Worm (Caenorhabditis elegans) whole organism, early embryonic: Measurements from ENCODE around the gene hif-1.

Experiments used
- B0310.2 ChIP-seq: sonication (generic microtip); optimal IDR thresholded peaks from 2 replicates; lab custom pipeline; 2016; ENCODE audit warnings: mild to moderate bottlenecking, missing genetic modification characterization, missing compliant biosample characterization
- F13C5.2 ChIP-seq: sonication (generic microtip); optimal IDR thresholded peaks from 2 replicates; lab custom pipeline; 2017; ENCODE audit warnings: mild to moderate bottlenecking, missing genetic modification characterization, inconsistent platforms, missing compliant biosample characterization
- aly-1 ChIP-seq: sonication (generic microtip); optimal IDR thresholded peaks from 2 replicates; lab custom pipeline; 2016; ENCODE audit warnings: missing genetic modification characterization, missing compliant biosample characterization
- ama-1 ChIP-seq: fragments of 150-350 bp; optimal IDR thresholded peaks from 2 replicates; lab custom pipeline; 2014
- ceh-13 ChIP-seq: fragments of 200-800 bp; sonication (Bioruptor generic); optimal IDR thresholded peaks from 2 replicates; lab custom pipeline; 2018; ENCODE audit warnings: mild to moderate bottlenecking, missing genetic modification characterization, missing compliant biosample characterization
- ceh-36 ChIP-seq: sonication (generic microtip); optimal IDR thresholded peaks from 2 replicates; lab custom pipeline; 2016; ENCODE audit warnings: missing genetic modification characterization, inconsistent platforms, missing compliant biosample characterization
- ets-7 ChIP-seq: sonication (generic microtip); optimal IDR thresholded peaks from 2 replicates; lab custom pipeline; 2016; ENCODE audit warnings: missing genotype, missing genetic modification characterization, missing compliant biosample characterization
- flt-1 ChIP-seq: fragments of 200-800 bp; sonication (Bioruptor generic); IDR thresholded peaks from 2 replicates; pipeline ENCODE4 v1.3.6; 2022; ENCODE audit warnings: missing genetic modification characterization, missing compliant biosample characterization
- hmbx-1 ChIP-seq: sonication (generic microtip); optimal IDR thresholded peaks from 2 replicates; lab custom pipeline; 2016; ENCODE audit warnings: mild to moderate bottlenecking, missing genetic modification characterization, missing compliant biosample characterization
- hmg-4 ChIP-seq: fragments of 200-800 bp; sonication (Bioruptor generic); optimal IDR thresholded peaks from 2 replicates; lab custom pipeline; 2018; ENCODE audit warnings: mild to moderate bottlenecking, missing genetic modification characterization, missing compliant biosample characterization
- hnd-1 ChIP-seq: sonication (generic microtip); optimal IDR thresholded peaks from 2 replicates; lab custom pipeline; 2016; ENCODE audit warnings: missing genetic modification characterization, missing compliant biosample characterization
- pes-1 ChIP-seq: fragments of 200-800 bp; sonication (Bioruptor generic); IDR thresholded peaks from 2 replicates; pipeline ENCODE4 v1.3.6; 2022; ENCODE audit warnings: missing genetic modification reagents, missing genetic modification characterization, missing compliant biosample characterization
- scrt-1 ChIP-seq: fragments of 200-800 bp; sonication (Bioruptor generic); IDR thresholded peaks from 2 replicates; pipeline ENCODE4 v1.3.6; 2022; ENCODE audit warnings: missing genetic modification characterization, missing compliant biosample characterization
- sea-1 ChIP-seq: fragments of 200-800 bp; sonication (Bioruptor generic); conservative IDR thresholded peaks from 2 replicates; pipeline ENCODE4 v1.3.6; 2022; ENCODE audit warnings: missing genetic modification characterization, missing compliant biosample characterization
- tbx-11 ChIP-seq: fragments of 200-800 bp; sonication (Bioruptor generic); IDR thresholded peaks from 2 replicates; pipeline ENCODE4 v1.3.6; 2022; ENCODE audit warnings: missing genetic modification characterization, missing compliant biosample characterization
- tbx-37 ChIP-seq: fragments of 200-800 bp; sonication (Bioruptor generic); conservative IDR thresholded peaks from 2 replicates; pipeline ENCODE4 v1.3.6; 2022; ENCODE audit warnings: missing genetic modification reagents, missing genetic modification characterization, missing compliant biosample characterization
- tra-4 ChIP-seq: sonication (generic microtip); optimal IDR thresholded peaks from 2 replicates; lab custom pipeline; 2017; ENCODE audit warnings: missing genetic modification characterization, missing compliant biosample characterization

The hif-1 gene

DNA sequence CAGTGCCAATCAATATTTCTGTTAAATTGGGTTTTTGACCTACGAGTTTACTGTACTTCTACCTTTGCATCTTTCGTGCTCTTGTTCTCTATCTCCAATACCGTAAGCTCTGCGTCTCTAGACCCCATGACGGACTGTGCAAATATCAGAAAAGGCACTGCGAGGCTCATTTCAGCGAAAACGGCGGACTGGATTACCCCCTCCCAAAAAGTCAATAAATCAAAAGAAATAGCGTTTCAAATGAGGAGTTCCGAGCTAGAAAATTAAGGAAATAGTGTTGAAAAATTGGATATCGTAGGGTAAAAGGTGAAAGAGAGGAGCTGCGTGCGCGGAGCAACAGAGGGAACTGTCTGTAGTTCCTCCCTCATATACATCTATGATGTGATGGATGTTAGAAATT lies 18.4 kb upstream of the hif-1 start:
- TF ChIP-seq F13C5.2 (tag; lab: Kevin White, UChicago) = no peak
- no peak for TF ChIP-seq tra-4 (tag; lab: Kevin White, UChicago)
- no peak for TF ChIP-seq flt-1 (GFP tag; lab: Robert Waterston, UW)
- no peak for TF ChIP-seq ceh-36 (tag; lab: Kevin White, UChicago)
- TF ChIP-seq ama-1 (lab: Kevin White, UChicago) = no peak
- no peak for TF ChIP-seq B0310.2
- no peak for TF ChIP-seq hnd-1 (tag; lab: Kevin White, UChicago)
- no peak for TF ChIP-seq tbx-37 (GFP tag; lab: Robert Waterston, UW)
- no peak for TF ChIP-seq ets-7 (tag; lab: Kevin White, UChicago)

DNA sequence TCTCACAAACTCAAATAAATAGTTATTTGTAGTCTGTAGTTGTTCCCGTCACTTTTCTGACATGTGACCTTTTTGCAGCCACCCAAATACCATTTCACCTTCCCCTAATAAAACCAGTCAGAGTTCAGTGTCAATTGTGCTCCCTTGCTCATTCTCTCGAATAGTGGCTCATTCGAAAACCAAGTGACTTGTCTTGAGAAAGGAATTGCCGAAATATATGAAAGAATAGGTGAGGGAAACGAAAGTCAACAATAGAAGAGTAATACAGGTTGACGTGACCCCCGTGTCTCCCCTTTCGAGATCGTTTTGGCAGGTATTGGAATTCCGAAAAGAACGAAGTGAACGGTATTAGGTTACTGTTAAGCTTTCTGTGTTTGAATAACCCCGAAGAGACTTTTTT lies 17.0 kb upstream of the hif-1 start:
- TF ChIP-seq F13C5.2 (tag; lab: Kevin White, UChicago) = no peak
- no peak for TF ChIP-seq flt-1 (GFP tag; lab: Robert Waterston, UW)
- TF ChIP-seq tbx-37 (GFP tag; lab: Robert Waterston, UW) = no peak
- TF ChIP-seq hnd-1 (tag; lab: Kevin White, UChicago) = no peak
- no peak for TF ChIP-seq scrt-1 (GFP tag; lab: Robert Waterston, UW)
- TF ChIP-seq B0310.2 = no peak
- no peak for TF ChIP-seq tbx-11 (GFP tag; lab: Robert Waterston, UW)
- no peak for TF ChIP-seq pes-1 (GFP tag; lab: Robert Waterston, UW)
- TF ChIP-seq sea-1 (GFP tag; lab: Robert Waterston, UW) = no peak
- no peak for TF ChIP-seq ceh-36 (tag; lab: Kevin White, UChicago)
- no peak for TF ChIP-seq ceh-13 (GFP tag; lab: Kevin White, UChicago)
- no peak for TF ChIP-seq hmbx-1 (tag; lab: Kevin White, UChicago)

DNA sequence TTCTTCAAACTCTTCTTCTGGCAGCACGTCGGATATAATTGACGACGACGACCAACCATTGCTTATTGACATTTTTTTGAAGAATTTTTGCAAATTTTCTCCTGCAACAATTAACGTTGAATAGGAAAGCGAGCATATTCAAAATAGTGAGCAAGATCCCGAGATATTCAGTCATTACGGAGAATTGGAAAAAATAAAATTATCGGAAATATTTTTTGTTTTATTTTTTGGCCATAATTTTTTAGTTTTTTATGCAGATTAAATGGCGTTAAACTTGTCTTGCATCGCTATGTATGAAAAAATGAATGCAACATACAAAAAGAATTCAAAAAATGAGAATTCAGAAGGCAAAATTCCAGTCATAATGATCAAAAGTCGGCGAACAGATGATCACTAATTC lies 10.1 kb upstream of the hif-1 start, which contains the start of gene elp-1:
Gene elp-1 (minus strand): TSS at position 101 of the 400 bp plus-strand sequence.
- TF ChIP-seq pes-1 (GFP tag; lab: Robert Waterston, UW) (no peak), flt-1 (GFP tag; lab: Robert Waterston, UW) (no peak), hnd-1 (tag; lab: Kevin White, UChicago) (no peak)

ce11 chrV:20770846-20771245 lies 9.4 kb upstream of the hif-1 start:
- TF ChIP-seq ceh-13 (GFP tag; lab: Kevin White, UChicago) (no peak), ama-1 (lab: Kevin White, UChicago) (no peak), scrt-1 (GFP tag; lab: Robert Waterston, UW) (no peak), hmbx-1 (tag; lab: Kevin White, UChicago) (no peak), tra-4 (tag; lab: Kevin White, UChicago) (no peak), tbx-37 (GFP tag; lab: Robert Waterston, UW) (no peak), aly-1 (tag; lab: Kevin White, UChicago) (no peak), ets-7 (tag; lab: Kevin White, UChicago) (no peak), hnd-1 (tag; lab: Kevin White, UChicago) (no peak), F13C5.2 (tag; lab: Kevin White, UChicago) (no peak), tbx-11 (GFP tag; lab: Robert Waterston, UW) (no peak), flt-1 (GFP tag; lab: Robert Waterston, UW) (no peak), pes-1 (GFP tag; lab: Robert Waterston, UW) (no peak), sea-1 (GFP tag; lab: Robert Waterston, UW) (no peak)

DNA sequence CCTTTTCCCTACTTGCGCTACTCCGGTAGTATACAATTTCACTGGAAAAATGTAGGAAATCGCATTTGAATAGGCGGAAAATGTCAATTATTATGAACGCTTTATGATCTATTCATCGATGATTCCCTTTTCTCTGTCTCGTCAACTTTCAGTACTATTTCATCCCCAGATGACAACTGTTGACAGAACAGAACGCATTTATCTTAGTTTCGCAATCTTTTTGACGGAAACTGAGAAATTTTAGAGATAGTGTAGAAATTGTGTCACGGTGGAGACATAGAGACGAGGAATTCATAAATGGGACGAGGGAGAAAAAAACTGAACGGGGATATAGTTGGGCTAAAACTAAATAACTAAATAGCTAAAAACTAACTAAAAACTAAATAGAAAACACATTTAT lies 8.5 kb upstream of the hif-1 start:
- TF ChIP-seq hnd-1 (tag; lab: Kevin White, UChicago) (no peak), aly-1 (tag; lab: Kevin White, UChicago) (no peak), ets-7 (tag; lab: Kevin White, UChicago) (no peak), pes-1 (GFP tag; lab: Robert Waterston, UW) (no peak), tra-4 (tag; lab: Kevin White, UChicago) (no peak), F13C5.2 (tag; lab: Kevin White, UChicago) (no peak), tbx-11 (GFP tag; lab: Robert Waterston, UW) (no peak)

DNA sequence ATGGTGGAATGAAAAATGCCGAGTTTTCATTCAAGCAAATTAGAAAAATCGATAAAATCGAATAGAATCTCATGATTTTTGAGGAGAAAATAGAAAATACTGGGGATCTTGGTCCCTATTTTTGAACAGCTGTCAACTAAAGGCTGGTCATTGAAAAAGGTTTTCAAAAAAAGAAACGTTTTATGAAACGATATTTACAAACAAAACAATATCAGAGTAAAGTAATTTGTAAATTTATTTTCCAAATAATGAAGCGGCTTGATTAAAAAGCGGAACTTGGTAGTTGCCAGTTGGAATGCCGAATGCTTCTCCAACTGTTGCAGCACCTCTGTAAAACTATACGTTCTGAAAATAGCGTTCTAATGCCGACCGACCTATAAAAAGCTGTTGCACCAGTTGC lies 6.6 kb upstream of the hif-1 start, which contains the start of gene F38A6.5:
Gene F38A6.5 (minus strand): TSS at position 101 of the 400 bp plus-strand sequence.
- TF ChIP-seq tbx-37 (GFP tag; lab: Robert Waterston, UW) = no peak
- no peak for TF ChIP-seq flt-1 (GFP tag; lab: Robert Waterston, UW)
- no peak for TF ChIP-seq ama-1 (lab: Kevin White, UChicago)

DNA sequence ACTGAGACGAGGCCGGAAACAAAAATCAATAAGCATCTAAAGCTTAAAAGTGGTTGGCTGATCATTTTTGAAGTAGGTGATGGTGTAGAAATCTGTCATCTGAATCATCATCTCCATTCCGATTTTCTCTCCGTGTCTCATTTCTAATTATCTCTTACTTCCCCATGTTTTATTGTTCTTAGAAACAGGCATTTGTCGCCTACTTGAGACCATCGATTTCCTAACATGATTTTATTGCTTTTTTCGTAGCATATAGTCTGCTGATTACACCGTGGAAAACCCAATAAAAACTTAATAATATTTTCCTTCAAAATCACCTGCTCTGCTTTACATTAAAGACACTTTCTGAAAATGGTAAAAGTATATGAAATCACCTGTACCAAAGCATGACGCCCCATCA lies 4.9 kb upstream of the hif-1 start, which contains the start of gene F38A6.4:
Gene F38A6.4 (minus strand): TSS at position 101 of the 400 bp plus-strand sequence.
- TF ChIP-seq hmbx-1 (tag; lab: Kevin White, UChicago) (no peak), tbx-37 (GFP tag; lab: Robert Waterston, UW) (no peak), sea-1 (GFP tag; lab: Robert Waterston, UW) (no peak), aly-1 (tag; lab: Kevin White, UChicago) (no peak), ama-1 (lab: Kevin White, UChicago) (no peak), flt-1 (GFP tag; lab: Robert Waterston, UW) (no peak), ceh-13 (GFP tag; lab: Kevin White, UChicago) (no peak), B0310.2 (no peak), ets-7 (tag; lab: Kevin White, UChicago) (no peak), ceh-36 (tag; lab: Kevin White, UChicago) (no peak), hnd-1 (tag; lab: Kevin White, UChicago) (no peak), F13C5.2 (tag; lab: Kevin White, UChicago) (no peak), scrt-1 (GFP tag; lab: Robert Waterston, UW) (no peak), tra-4 (tag; lab: Kevin White, UChicago) (no peak), pes-1 (GFP tag; lab: Robert Waterston, UW) (no peak), hmg-4 (GFP tag; lab: Kevin White, UChicago) (no peak), tbx-11 (GFP tag; lab: Robert Waterston, UW) (no peak)
